Worm (Caenorhabditis elegans) whole organism, L4 larva: ENCODE measurements around the gene ZK177.2.

Source experiments
- T20F7.1 ChIP-seq: fragments of 200-800 bp; sonication (Bioruptor generic); optimal IDR thresholded peaks from 2 replicates; lab custom pipeline; 2018; ENCODE audit warnings: mild to moderate bottlenecking, missing genetic modification characterization, missing compliant biosample characterization
- Y5F2A.4 ChIP-seq: fragments of 200-800 bp; sonication (Bioruptor generic); optimal IDR thresholded peaks from 2 replicates; lab custom pipeline; 2018; ENCODE audit warnings: mild to moderate bottlenecking, missing genetic modification characterization, missing compliant biosample characterization
- Y75B8A.6 ChIP-seq: fragments of 200-800 bp; sonication (Bioruptor generic); IDR thresholded peaks from 2 replicates; pipeline ENCODE4 v1.3.6; 2022; ENCODE audit warnings: missing genetic modification reagents, missing genetic modification characterization, missing compliant biosample characterization
- aha-1 ChIP-seq: fragments of 150-350 bp; peaks from one replicate; lab custom pipeline; 2014; ENCODE audit warnings: missing biosample characterization, missing genetic modification characterization
- ama-1 ChIP-seq: fragments of 150-350 bp; optimal IDR thresholded peaks from 2 replicates; lab custom pipeline; 2014; ENCODE audit warnings: inconsistent platforms, mixed read lengths
- arid-1 ChIP-seq: fragments of 200-800 bp; sonication (Bioruptor generic); conservative IDR thresholded peaks from 2 replicates; pipeline ENCODE4 v1.3.6; 2022; ENCODE audit warnings: missing genetic modification reagents, missing genetic modification characterization, missing compliant biosample characterization
- daf-12 ChIP-seq: fragments of 150-350 bp; optimal IDR thresholded peaks from 2 replicates; lab custom pipeline; 2014; ENCODE audit warnings: missing biosample characterization, missing genetic modification reagents, missing genetic modification characterization
- daf-16 ChIP-seq, 3 experiments: sonication (generic microtip); optimal IDR thresholded peaks; 2 replicates each; lab custom pipeline; 2016 to 2017; ENCODE audit warnings: missing genetic modification characterization in 3 of 3, missing genetic modification reagents in 3 of 3, mild to moderate bottlenecking in 2 of 3, missing compliant biosample characterization in 2 of 3, missing biosample characterization in 1 of 3, moderate library complexity in 1 of 3
- daf-19 ChIP-seq: fragments of 200-800 bp; sonication (Bioruptor generic); conservative IDR thresholded peaks from 2 replicates; pipeline ENCODE4 v1.3.6; 2022; ENCODE audit warnings: missing genetic modification characterization, missing compliant biosample characterization
- dpl-1 ChIP-seq: fragments of 150-350 bp; optimal IDR thresholded peaks from 2 replicates; lab custom pipeline; 2014; ENCODE audit warnings: missing biosample characterization, missing genetic modification reagents, missing genetic modification characterization
- dve-1 ChIP-seq: sonication (generic microtip); optimal IDR thresholded peaks from 2 replicates; lab custom pipeline; 2017; ENCODE audit warnings: antibody characterized with exemption, mild to moderate bottlenecking, missing genetic modification characterization, missing compliant biosample characterization; ENCODE audit not compliant: insufficient read depth
- gei-8 ChIP-seq: fragments of 200-800 bp; sonication (Bioruptor generic); optimal IDR thresholded peaks from 2 replicates; lab custom pipeline; 2018; ENCODE audit warnings: mild to moderate bottlenecking, missing genetic modification characterization, missing compliant biosample characterization
- hlh-30 ChIP-seq: sonication (generic microtip); optimal IDR thresholded peaks from 2 replicates; lab custom pipeline; 2017; ENCODE audit warnings: antibody characterized with exemption, mild to moderate bottlenecking, missing genetic modification characterization, missing compliant biosample characterization; ENCODE audit not compliant: insufficient read depth
- lim-7 ChIP-seq: fragments of 200-800 bp; sonication (Bioruptor generic); IDR thresholded peaks from 2 replicates; pipeline ENCODE4 v1.3.6; 2022; ENCODE audit warnings: missing genetic modification characterization, missing compliant biosample characterization
- lin-38 ChIP-seq: fragments of 200-800 bp; sonication (Bioruptor generic); IDR thresholded peaks from 2 replicates; pipeline ENCODE4 v1.3.6; 2022; ENCODE audit warnings: missing genetic modification reagents, missing genetic modification characterization, missing compliant biosample characterization
- lin-39 ChIP-seq: fragments of 150-350 bp; optimal IDR thresholded peaks from 2 replicates; lab custom pipeline; 2014; ENCODE audit warnings: missing biosample characterization, missing genetic modification reagents, missing genetic modification characterization
- lir-3 ChIP-seq: sonication (generic microtip); optimal IDR thresholded peaks from 2 replicates; lab custom pipeline; 2016; ENCODE audit warnings: mild to moderate bottlenecking, missing genetic modification characterization, missing compliant biosample characterization
- lsy-2 ChIP-seq, 2 experiments: fragments of 150-350 bp in 1 of 2; sonication (generic microtip) in 1 of 2; optimal IDR thresholded peaks; 2 replicates each; lab custom pipeline; 2014 to 2017; ENCODE audit warnings: missing biosample characterization in 2 of 2, missing genetic modification characterization in 2 of 2
- mep-1 ChIP-seq: fragments of 150-350 bp; sonication (generic microtip); optimal IDR thresholded peaks from 3 replicates; lab custom pipeline; 2014; ENCODE audit warnings: missing biosample characterization, missing genetic modification characterization
- mes-2 ChIP-seq: sonication (generic microtip); optimal IDR thresholded peaks from 2 replicates; lab custom pipeline; 2016; ENCODE audit warnings: missing genotype, mild to moderate bottlenecking, missing genetic modification characterization, missing compliant biosample characterization; ENCODE audit not compliant: poor library complexity, severe bottlenecking
- nhr-25 ChIP-seq: sonication (generic microtip); optimal IDR thresholded peaks from 2 replicates; lab custom pipeline; 2017; ENCODE audit warnings: missing genetic modification characterization, mild to moderate bottlenecking, missing compliant biosample characterization, antibody characterized with exemption, moderate library complexity, borderline replicate concordance; ENCODE audit not compliant: insufficient read depth
- nhr-28 ChIP-seq: fragments of 150-350 bp; optimal IDR thresholded peaks from 2 replicates; lab custom pipeline; 2014; ENCODE audit warnings: missing biosample characterization, missing genetic modification characterization
- nhr-41 ChIP-seq: fragments of 200-800 bp; sonication (Bioruptor generic); IDR thresholded peaks from 2 replicates; pipeline ENCODE4 v1.3.6; 2022; ENCODE audit warnings: missing genetic modification reagents, missing genetic modification characterization, missing compliant biosample characterization
- nhr-42 ChIP-seq: fragments of 200-800 bp; sonication (Bioruptor generic); IDR thresholded peaks from 2 replicates; pipeline ENCODE4 v1.3.6; 2022; ENCODE audit warnings: missing genetic modification characterization, missing compliant biosample characterization
- nhr-48 ChIP-seq: sonication (generic microtip); optimal IDR thresholded peaks from 2 replicates; lab custom pipeline; 2016; ENCODE audit warnings: mild to moderate bottlenecking, missing genetic modification characterization, missing compliant biosample characterization
- nhr-6 ChIP-seq: fragments of 150-350 bp; optimal IDR thresholded peaks from 2 replicates; lab custom pipeline; 2014; ENCODE audit warnings: missing biosample characterization, missing genetic modification characterization
- nhr-77 ChIP-seq: fragments of 150-350 bp; optimal IDR thresholded peaks from 2 replicates; lab custom pipeline; 2014; ENCODE audit warnings: missing biosample characterization, missing genetic modification characterization
- rbr-2 ChIP-seq: sonication (generic microtip); optimal IDR thresholded peaks from 2 replicates; lab custom pipeline; 2016; ENCODE audit warnings: missing genotype, missing genetic modification characterization, missing compliant biosample characterization
- snpc-1.2 ChIP-seq: fragments of 200-800 bp; sonication (Bioruptor generic); IDR thresholded peaks from 2 replicates; pipeline ENCODE4 v1.3.6; 2022; ENCODE audit warnings: missing genetic modification reagents, missing genetic modification characterization, missing compliant biosample characterization
- spr-3 ChIP-seq: fragments of 200-800 bp; sonication (Bioruptor generic); optimal IDR thresholded peaks from 2 replicates; lab custom pipeline; 2018; ENCODE audit warnings: mild to moderate bottlenecking, missing genetic modification characterization, missing compliant biosample characterization
- tra-1 ChIP-seq: fragments of 200-800 bp; sonication (Bioruptor generic); IDR thresholded peaks from 2 replicates; pipeline ENCODE4 v1.3.6; 2022; ENCODE audit warnings: missing genetic modification reagents, missing genetic modification characterization, missing compliant biosample characterization
- unc-39 ChIP-seq: sonication (generic microtip); optimal IDR thresholded peaks from 2 replicates; lab custom pipeline; 2017; ENCODE audit warnings: missing biosample characterization, missing genetic modification characterization
- unc-62 ChIP-seq, 3 experiments: fragments of 150-350 bp in 1 of 3; sonication (generic microtip); optimal IDR thresholded peaks in 2 of 3; peaks in 1 of 3; 1 replicate in 1 of 3; 2 replicates in 2 of 3; lab custom pipeline; 2014 to 2017; ENCODE audit warnings: missing biosample characterization in 3 of 3, missing genetic modification characterization in 3 of 3, missing genetic modification reagents in 3 of 3, missing genotype in 1 of 3
- zfp-2 ChIP-seq: sonication (generic microtip); optimal IDR thresholded peaks from 2 replicates; lab custom pipeline; 2016; ENCODE audit warnings: mild to moderate bottlenecking, missing genetic modification characterization, missing compliant biosample characterization
- ztf-11 ChIP-seq: fragments of 150-350 bp; optimal IDR thresholded peaks from 2 replicates; lab custom pipeline; 2014; ENCODE audit warnings: missing biosample characterization, missing genetic modification characterization

Gene ZK177.2

DNA sequence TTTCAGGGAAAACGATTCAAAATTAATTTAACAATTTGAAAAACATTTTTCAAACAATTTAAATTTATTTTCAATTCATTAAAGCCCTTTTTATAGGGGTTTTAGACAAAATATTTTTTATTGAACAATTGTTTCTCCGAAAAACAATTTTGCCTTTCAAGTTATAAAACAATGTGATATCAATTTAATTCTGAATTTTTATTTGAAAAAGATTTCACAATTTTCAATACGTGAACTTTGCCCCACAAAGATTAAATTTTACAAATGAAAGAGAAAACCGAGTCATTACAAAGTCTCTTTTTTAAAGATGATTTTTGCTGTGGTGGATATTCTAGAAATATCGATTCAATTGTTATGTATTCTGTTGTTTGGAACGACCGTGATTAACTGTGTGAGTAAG lies at the start of gene ZK177.2:
Gene ZK177.2 (plus strand): TSS at position 301 of the 400 bp plus-strand sequence.
- no peak for TF ChIP-seq Y75B8A.6 (GFP tag; lab: Robert Waterston, UW)
- TF ChIP-seq nhr-25: no peak
- no peak for TF ChIP-seq nhr-42 (GFP tag; lab: Robert Waterston, UW)
- no peak for TF ChIP-seq nhr-77 (tag; lab: Kevin White, UChicago)
- no peak for TF ChIP-seq lir-3 (tag; lab: Kevin White, UChicago)
- no peak for TF ChIP-seq nhr-41
- TF ChIP-seq ztf-11 (tag; lab: Kevin White, UChicago): no peak
- no peak for TF ChIP-seq daf-12 (tag; lab: Kevin White, UChicago)
- no peak for TF ChIP-seq unc-39 (tag; lab: Kevin White, UChicago)
- TF ChIP-seq lin-39: no peak
- TF ChIP-seq T20F7.1 (GFP tag; lab: Kevin White, UChicago): no peak
- no peak for TF ChIP-seq tra-1
- TF ChIP-seq ama-1 (lab: Kevin White, UChicago): no peak

DNA sequence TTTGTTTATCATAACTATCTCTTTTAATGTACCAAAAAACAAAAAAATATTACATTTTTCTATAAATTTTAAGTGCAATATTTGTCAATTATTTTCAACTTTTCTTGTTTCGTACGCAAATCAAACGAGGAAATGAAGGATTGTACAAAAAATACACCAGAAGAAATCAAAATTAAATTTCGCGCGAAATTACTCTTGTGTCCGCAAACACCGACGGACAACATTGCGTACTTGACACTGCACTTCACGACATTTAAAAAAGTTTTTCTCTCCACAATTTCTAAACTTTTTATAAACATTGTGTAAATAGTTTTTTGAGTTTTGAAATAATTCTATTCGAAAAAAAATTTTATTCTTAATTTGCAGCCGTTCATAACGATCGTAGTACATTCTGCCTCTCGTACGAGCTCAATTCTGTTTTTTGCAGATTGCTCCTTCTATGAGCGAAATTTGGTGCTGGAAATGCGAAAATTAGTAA lies 45.0 kb upstream of the ZK177.2 start, which contains the start of gene mrps-16:
Gene mrps-16 (plus strand): TSS at position 428 of the 478 bp plus-strand sequence.
- TF ChIP-seq mes-2 (tag; lab: Kevin White, UChicago) (peak; percentile 72), mep-1 (tag; lab: Kevin White, UChicago) (peak; percentile 38), dpl-1 (GFP tag; lab: Kevin White, UChicago) (peak; percentile 96), dve-1 (tag; lab: Kevin White, UChicago) (peak; percentile 68), snpc-1.2 (GFP tag; lab: Robert Waterston, UW) (no peak), gei-8 (GFP tag; lab: Kevin White, UChicago) (no peak), nhr-28 (tag; lab: Kevin White, UChicago) (peak; percentile 25), rbr-2 (tag; lab: Kevin White, UChicago) (peak; percentile 42), spr-3 (GFP tag; lab: Kevin White, UChicago) (no peak), aha-1 (tag; lab: Kevin White, UChicago) (peak; percentile 89), daf-19 (GFP tag; lab: Robert Waterston, UW) (0 out of 2 replicates have a peak, but pooled peaks have one; percentile 48), daf-16 (GFP tag; optimal IDR thresholded peaks at IDR 0.05; lab: Kevin White, UChicago) (no peak), daf-16 (tag; optimal IDR thresholded peaks at IDR 0.05; lab: Kevin White, UChicago) (peak; percentile 31), lin-38 (GFP tag; lab: Robert Waterston, UW) (peak; percentile 65), unc-62 (GFP tag; optimal IDR thresholded peaks at IDR 0.05 in 1 of 2; lab: Kevin White, UChicago) (peak in 1 of 2 experiments; percentile 24), unc-62 (tag; optimal IDR thresholded peaks at IDR 0.05; lab: Kevin White, UChicago) (no peak), Y5F2A.4 (no peak), nhr-6 (tag; lab: Kevin White, UChicago) (peak; percentile 30), nhr-25 (peak; percentile 7), hlh-30 (tag; lab: Kevin White, UChicago) (peak; percentile 44), lsy-2 (tag; optimal IDR thresholded peaks at IDR 0.05; lab: Kevin White, UChicago) (peak in 1 of 2 experiments; percentile 82), nhr-48 (tag; lab: Kevin White, UChicago) (no peak)

DNA sequence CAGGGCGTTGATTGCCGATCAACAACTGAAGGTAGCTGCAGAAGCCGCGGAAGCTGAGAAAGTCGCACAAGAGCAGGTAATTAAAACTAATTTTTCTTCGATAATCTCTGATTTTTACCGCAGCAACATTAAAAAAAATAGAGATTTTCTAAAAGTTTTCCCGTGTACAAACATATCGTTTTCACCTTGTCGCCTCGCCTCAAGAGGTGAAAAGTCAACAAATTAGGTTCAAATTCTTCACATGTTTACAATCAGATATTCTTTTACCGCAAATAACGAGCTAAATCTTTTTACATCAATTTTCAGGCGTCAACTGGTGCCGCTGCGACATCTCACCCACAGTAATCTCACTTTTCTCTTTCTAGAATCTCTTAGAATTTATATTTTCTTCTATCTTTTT lies 44.1 kb upstream of the ZK177.2 start, which contains the start of gene ilcr-2:
Gene ilcr-2 (plus strand): TSS at position 301 of the 400 bp plus-strand sequence.
- no peak for TF ChIP-seq arid-1 (GFP tag; lab: Robert Waterston, UW)
- no peak for TF ChIP-seq lim-7 (GFP tag; lab: Robert Waterston, UW)
- no peak for TF ChIP-seq rbr-2 (tag; lab: Kevin White, UChicago)
- no peak for TF ChIP-seq zfp-2 (tag; lab: Kevin White, UChicago)
- TF ChIP-seq, all 104 proteins: peak for 0
